Worm (Caenorhabditis elegans) whole organism, L1 larva: ENCODE data around the gene F52E10.4.

Experiments used
- C34B4.2 ChIP-seq: sonication (generic microtip); optimal IDR thresholded peaks from 2 replicates; lab custom pipeline; 2017; ENCODE audit warnings: mild to moderate bottlenecking, missing genetic modification characterization, missing compliant biosample characterization
- aha-1 ChIP-seq: fragments of 150-350 bp; optimal IDR thresholded peaks from 2 replicates; lab custom pipeline; 2014; ENCODE audit warnings: missing biosample characterization, missing genetic modification characterization
- ama-1 ChIP-seq: fragments of 150-350 bp; optimal IDR thresholded peaks from 2 replicates; lab custom pipeline; 2014
- blmp-1 ChIP-seq: fragments of 150-350 bp; optimal IDR thresholded peaks from 2 replicates; lab custom pipeline; 2014; ENCODE audit warnings: missing biosample characterization, missing genetic modification characterization
- ceh-63 ChIP-seq: fragments of 200-800 bp; sonication (Bioruptor generic); optimal IDR thresholded peaks from 2 replicates; lab custom pipeline; 2018; ENCODE audit warnings: mild to moderate bottlenecking, missing genetic modification characterization, missing compliant biosample characterization
- ces-1 ChIP-seq: fragments of 150-350 bp; optimal IDR thresholded peaks from 2 replicates; lab custom pipeline; 2014; ENCODE audit warnings: missing biosample characterization, missing genetic modification reagents, missing genetic modification characterization
- dpl-1 ChIP-seq, 3 experiments: fragments of 150-350 bp in 2 of 3; sonication (generic microtip) in 1 of 3; optimal IDR thresholded peaks; 2 replicates each; lab custom pipeline; 2014 to 2017; ENCODE audit warnings: missing biosample characterization in 3 of 3, missing genetic modification characterization in 3 of 3, missing genetic modification reagents in 3 of 3
- dsc-1 ChIP-seq: sonication (generic microtip); optimal IDR thresholded peaks from 2 replicates; lab custom pipeline; 2016; ENCODE audit warnings: mild to moderate bottlenecking, missing genetic modification characterization, missing compliant biosample characterization
- efl-1 ChIP-seq, 4 experiments: fragments of 150-350 bp; optimal IDR thresholded peaks in 3 of 4; peaks in 1 of 4; 1 replicate in 1 of 4; 2 replicates in 3 of 4; lab custom pipeline; 2014; ENCODE audit warnings: missing biosample characterization in 2 of 4, missing genetic modification characterization in 2 of 4, missing genetic modification reagents in 2 of 4
- efl-3 ChIP-seq: fragments of 200-800 bp; sonication (Bioruptor generic); optimal IDR thresholded peaks from 2 replicates; lab custom pipeline; 2018; ENCODE audit warnings: mild to moderate bottlenecking, missing genetic modification characterization, missing compliant biosample characterization
- elt-3 ChIP-seq, 6 experiments: fragments of 150-350 bp in 1 of 6; sonication (generic microtip); optimal IDR thresholded peaks; 2 replicates each; lab custom pipeline; 2017 to 2018; ENCODE audit warnings: missing biosample characterization in 6 of 6, missing genetic modification characterization in 6 of 6, inconsistent platforms in 1 of 6
- fkh-10 ChIP-seq: sonication (generic microtip); optimal IDR thresholded peaks from 2 replicates; lab custom pipeline; 2017; ENCODE audit warnings: missing biosample characterization, missing genetic modification reagents, missing genetic modification characterization
- fkh-4 ChIP-seq: sonication (generic microtip); optimal IDR thresholded peaks from 2 replicates; lab custom pipeline; 2016; ENCODE audit warnings: missing compliant biosample characterization, missing genetic modification characterization, borderline replicate concordance
- fkh-8 ChIP-seq: sonication (generic microtip); optimal IDR thresholded peaks from 2 replicates; lab custom pipeline; 2016; ENCODE audit warnings: mild to moderate bottlenecking, missing genetic modification characterization, missing compliant biosample characterization
- fos-1 ChIP-seq: fragments of 150-350 bp; optimal IDR thresholded peaks from 2 replicates; lab custom pipeline; 2014; ENCODE audit warnings: missing biosample characterization, missing genetic modification characterization
- grh-1 ChIP-seq: fragments of 200-800 bp; sonication (Bioruptor generic); IDR thresholded peaks from 2 replicates; pipeline ENCODE4 v1.3.6; 2022; ENCODE audit warnings: missing genetic modification reagents, missing genetic modification characterization, missing compliant biosample characterization
- hlh-17 ChIP-seq: fragments of 200-800 bp; sonication (Bioruptor generic); optimal IDR thresholded peaks from 2 replicates; lab custom pipeline; 2018; ENCODE audit warnings: missing genetic modification characterization, mild to moderate bottlenecking, missing compliant biosample characterization, moderate library complexity, borderline replicate concordance
- hlh-4 ChIP-seq: sonication (generic microtip); optimal IDR thresholded peaks from 2 replicates; lab custom pipeline; 2016; ENCODE audit warnings: mild to moderate bottlenecking, missing genetic modification characterization, missing compliant biosample characterization
- hpl-2 ChIP-seq: fragments of 150-350 bp; optimal IDR thresholded peaks from 2 replicates; lab custom pipeline; 2014; ENCODE audit warnings: missing biosample characterization, missing genetic modification reagents, missing genetic modification characterization
- irx-1 ChIP-seq: sonication (generic microtip); optimal IDR thresholded peaks from 2 replicates; lab custom pipeline; 2016; ENCODE audit warnings: missing genetic modification characterization, missing compliant biosample characterization
- lin-13 ChIP-seq: fragments of 150-350 bp; optimal IDR thresholded peaks from 2 replicates; lab custom pipeline; 2014; ENCODE audit warnings: missing biosample characterization, missing genetic modification reagents, missing genetic modification characterization
- lin-14 ChIP-seq: fragments of 200-800 bp; sonication (Bioruptor generic); optimal IDR thresholded peaks from 2 replicates; lab custom pipeline; 2018; ENCODE audit warnings: mild to moderate bottlenecking, missing genetic modification characterization, moderate library complexity, missing compliant biosample characterization
- lin-15B ChIP-seq: fragments of 150-350 bp; sonication (generic microtip); optimal IDR thresholded peaks from 3 replicates; lab custom pipeline; 2014; ENCODE audit warnings: missing biosample characterization, missing genetic modification characterization
- lin-35 ChIP-seq, 2 experiments: fragments of 150-350 bp; optimal IDR thresholded peaks; 2 replicates each; lab custom pipeline; 2014; ENCODE audit warnings: missing biosample characterization in 2 of 2, missing genetic modification characterization in 2 of 2, missing genetic modification reagents in 2 of 2
- lir-3 ChIP-seq: sonication (generic microtip); optimal IDR thresholded peaks from 2 replicates; lab custom pipeline; 2016; ENCODE audit warnings: mild to moderate bottlenecking, missing genetic modification characterization, moderate library complexity, missing compliant biosample characterization; ENCODE audit not compliant: poor library complexity
- lsy-2 ChIP-seq, 2 experiments: fragments of 150-350 bp; optimal IDR thresholded peaks; 2 replicates each; lab custom pipeline; 2014; ENCODE audit warnings: missing biosample characterization in 2 of 2, missing genetic modification characterization in 2 of 2
- mab-9 ChIP-seq: fragments of 200-800 bp; sonication (Bioruptor generic); IDR thresholded peaks from 2 replicates; pipeline ENCODE4 v1.3.6; 2022; ENCODE audit warnings: missing genetic modification reagents, missing genetic modification characterization, missing compliant biosample characterization
- mdl-1 ChIP-seq, 2 experiments: fragments of 150-350 bp; optimal IDR thresholded peaks; 2 replicates each; lab custom pipeline; 2014 to 2017; ENCODE audit warnings: missing biosample characterization in 2 of 2, missing genetic modification characterization in 2 of 2, inconsistent platforms in 1 of 2
- mef-2 ChIP-seq: fragments of 150-350 bp; optimal IDR thresholded peaks from 2 replicates; lab custom pipeline; 2014; ENCODE audit warnings: missing biosample characterization, missing genetic modification characterization
- mep-1 ChIP-seq: fragments of 150-350 bp; optimal IDR thresholded peaks from 2 replicates; lab custom pipeline; 2014; ENCODE audit warnings: missing biosample characterization, missing genetic modification characterization
- nhr-11 ChIP-seq: fragments of 150-350 bp; optimal IDR thresholded peaks from 2 replicates; lab custom pipeline; 2014; ENCODE audit warnings: missing biosample characterization, missing genetic modification characterization
- nhr-12 ChIP-seq: sonication (generic microtip); optimal IDR thresholded peaks from 2 replicates; lab custom pipeline; 2017; ENCODE audit warnings: missing biosample characterization, missing genetic modification characterization
- nhr-19 ChIP-seq: fragments of 200-800 bp; sonication (Bioruptor generic); conservative IDR thresholded peaks from 2 replicates; pipeline ENCODE4 v1.3.6; 2022; ENCODE audit warnings: missing genetic modification characterization, missing compliant biosample characterization
- nhr-47 ChIP-seq: sonication (generic microtip); optimal IDR thresholded peaks from 2 replicates; lab custom pipeline; 2016; ENCODE audit warnings: mild to moderate bottlenecking, missing genetic modification characterization, moderate library complexity, missing compliant biosample characterization
- nhr-71 ChIP-seq: sonication (generic microtip); optimal IDR thresholded peaks from 2 replicates; lab custom pipeline; 2016; ENCODE audit warnings: mild to moderate bottlenecking, missing genetic modification characterization, moderate library complexity, missing compliant biosample characterization
- nhr-77 ChIP-seq: fragments of 150-350 bp; optimal IDR thresholded peaks from 2 replicates; lab custom pipeline; 2014; ENCODE audit warnings: missing biosample characterization, missing genetic modification characterization
- nhr-90 ChIP-seq: sonication (generic microtip); optimal IDR thresholded peaks from 2 replicates; lab custom pipeline; 2016; ENCODE audit warnings: mild to moderate bottlenecking, missing genetic modification characterization, missing compliant biosample characterization; ENCODE audit not compliant: poor library complexity
- pag-3 ChIP-seq: sonication (generic microtip); optimal IDR thresholded peaks from 2 replicates; lab custom pipeline; 2017; ENCODE audit warnings: missing genetic modification characterization, mild to moderate bottlenecking, missing compliant biosample characterization, antibody characterized with exemption, borderline replicate concordance; ENCODE audit not compliant: insufficient read depth
- pax-3 ChIP-seq: fragments of 200-800 bp; sonication (Bioruptor generic); optimal IDR thresholded peaks from 2 replicates; lab custom pipeline; 2018; ENCODE audit warnings: mild to moderate bottlenecking, missing genetic modification characterization, moderate library complexity, missing compliant biosample characterization
- pqm-1 ChIP-seq: sonication (generic microtip); optimal IDR thresholded peaks from 3 replicates; lab custom pipeline; 2017; ENCODE audit warnings: missing biosample characterization, missing genetic modification characterization
- rnt-1 ChIP-seq: sonication (generic microtip); optimal IDR thresholded peaks from 2 replicates; lab custom pipeline; 2016; ENCODE audit warnings: mild to moderate bottlenecking, missing genetic modification characterization, moderate library complexity, missing compliant biosample characterization
- skn-1 ChIP-seq: fragments of 150-350 bp; optimal IDR thresholded peaks from 2 replicates; lab custom pipeline; 2014; ENCODE audit warnings: missing biosample characterization, missing genetic modification characterization
- snu-23 ChIP-seq: sonication (generic microtip); optimal IDR thresholded peaks from 2 replicates; lab custom pipeline; 2016; ENCODE audit warnings: missing genetic modification characterization, missing compliant biosample characterization
- unc-30 ChIP-seq: sonication (generic microtip); optimal IDR thresholded peaks from 2 replicates; lab custom pipeline; 2017; ENCODE audit warnings: missing biosample characterization, missing genetic modification characterization
- unc-62 ChIP-seq: fragments of 150-350 bp; optimal IDR thresholded peaks from 2 replicates; lab custom pipeline; 2014; ENCODE audit warnings: missing biosample characterization, missing genetic modification reagents, missing genetic modification characterization
- vab-15 ChIP-seq: sonication (generic microtip); optimal IDR thresholded peaks from 2 replicates; lab custom pipeline; 2017; ENCODE audit warnings: missing genotype, mild to moderate bottlenecking, missing genetic modification characterization, missing compliant biosample characterization
- zag-1 ChIP-seq: fragments of 150-350 bp; optimal IDR thresholded peaks from 2 replicates; lab custom pipeline; 2014; ENCODE audit warnings: missing biosample characterization, missing genetic modification characterization
- ztf-11 ChIP-seq, 2 experiments: sonication (generic microtip); optimal IDR thresholded peaks; 2 replicates each; lab custom pipeline; 2016 to 2017; ENCODE audit warnings: missing genetic modification characterization in 2 of 2, missing biosample characterization in 1 of 2, missing compliant biosample characterization in 1 of 2
- ztf-4 ChIP-seq: fragments of 150-350 bp; optimal IDR thresholded peaks from 2 replicates; lab custom pipeline; 2014; ENCODE audit warnings: missing biosample characterization, missing genetic modification characterization

Gene F52E10.4

DNA sequence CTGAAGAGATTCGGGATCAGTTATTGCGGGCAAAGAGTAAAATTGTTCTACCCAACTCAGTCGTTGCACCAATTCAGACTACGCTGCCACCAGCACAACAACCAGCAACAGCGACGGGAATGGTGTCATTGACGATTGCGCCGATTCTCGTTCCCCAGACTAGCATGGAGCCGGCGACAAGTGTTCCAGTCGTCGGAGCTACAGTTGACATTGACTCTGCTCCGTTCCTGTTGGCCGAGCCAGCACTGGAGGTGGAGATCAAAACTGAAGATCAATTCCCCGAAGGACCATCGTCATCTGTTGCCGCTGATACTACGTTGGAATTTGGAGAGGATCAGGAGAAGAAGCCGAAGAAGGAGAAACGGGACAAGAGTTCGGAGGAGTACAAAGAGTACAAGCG, 42.6 kb upstream of the F52E10.4 start:
- no peak for TF ChIP-seq ztf-4
- TF ChIP-seq snu-23 (GFP tag; lab: Kevin White, UChicago): no peak
- no peak for TF ChIP-seq grh-1 (GFP tag; lab: Robert Waterston, UW)
- no peak for TF ChIP-seq fkh-8 (tag; lab: Kevin White, UChicago)
- no peak for TF ChIP-seq C34B4.2 (tag; lab: Kevin White, UChicago)
- no peak for TF ChIP-seq ces-1 (GFP tag; lab: Kevin White, UChicago)
- TF ChIP-seq mef-2 (tag; lab: Kevin White, UChicago): no peak
- TF ChIP-seq fkh-4 (tag; lab: Kevin White, UChicago): no peak
- no peak for TF ChIP-seq skn-1 (tag; lab: Kevin White, UChicago)
- TF ChIP-seq mdl-1 (tag; optimal IDR thresholded peaks at IDR 0.05; lab: Kevin White, UChicago): no peak
- no peak for TF ChIP-seq zag-1 (tag; lab: Kevin White, UChicago)
- TF ChIP-seq lin-13 (GFP tag; lab: Kevin White, UChicago): no peak
- no peak for TF ChIP-seq fkh-10 (GFP tag; lab: Kevin White, UChicago)
- TF ChIP-seq rnt-1: no peak
- TF ChIP-seq unc-30 (tag; lab: Kevin White, UChicago): no peak
- TF ChIP-seq lsy-2 (tag; optimal IDR thresholded peaks at IDR 0.05; lab: Kevin White, UChicago): no peak

DNA sequence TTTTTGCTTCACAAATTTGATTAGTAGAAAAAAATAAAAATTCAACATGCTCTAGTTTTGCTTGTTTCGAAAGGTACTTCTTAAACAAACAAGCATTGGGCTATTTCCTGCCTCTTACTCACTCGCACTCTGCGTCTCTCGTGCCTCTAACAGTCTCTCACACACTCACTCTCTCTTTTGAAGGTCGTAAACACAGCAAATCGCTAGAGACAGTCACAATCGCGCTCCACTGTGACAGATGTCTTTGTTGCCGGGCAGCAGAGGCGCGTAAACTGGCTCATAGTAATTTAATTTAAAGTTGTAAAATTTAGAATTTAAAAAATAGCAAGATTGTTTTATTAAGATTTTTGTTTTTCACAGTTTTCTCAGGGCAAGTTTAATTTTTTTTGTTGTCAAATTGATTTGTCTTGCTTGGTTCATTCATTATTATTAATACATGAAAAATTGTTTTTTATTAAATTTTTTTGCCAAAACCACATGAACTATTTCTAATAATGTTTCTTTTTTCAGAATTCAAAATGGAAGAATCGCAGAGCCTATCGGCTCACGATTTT, 39.2 kb upstream of the F52E10.4 start, which contains the start of gene taf-3:
Gene taf-3 (plus strand): TSS at position 504 of the 554 bp plus-strand sequence.
- peak; percentile 5 for TF ChIP-seq nhr-77 (tag; lab: Kevin White, UChicago)
- peak; percentile 47 for TF ChIP-seq fos-1
- TF ChIP-seq nhr-47 (tag; lab: Kevin White, UChicago): peak; percentile 33
- no peak for TF ChIP-seq elt-3 (tag; optimal IDR thresholded peaks at IDR 0.05; lab: Kevin White, UChicago)
- TF ChIP-seq mdl-1 (tag; optimal IDR thresholded peaks at IDR 0.05; lab: Kevin White, UChicago): peak in 1 of 2 experiments; percentile 60
- TF ChIP-seq mef-2 (tag; lab: Kevin White, UChicago): no peak
- peak; percentile 34 for TF ChIP-seq mep-1 (tag; lab: Kevin White, UChicago)
- TF ChIP-seq hlh-4: no peak
- TF ChIP-seq nhr-71 (tag; lab: Kevin White, UChicago): peak; percentile 58
- TF ChIP-seq ces-1 (GFP tag; lab: Kevin White, UChicago): no peak
- no peak for TF ChIP-seq efl-3
- TF ChIP-seq lin-35 (GFP tag; optimal IDR thresholded peaks at IDR 0.05; lab: Kevin White, UChicago): peak; percentile 24 to 70
- TF ChIP-seq rnt-1: peak; percentile 62
- TF ChIP-seq pqm-1 (tag; lab: Kevin White, UChicago): no peak
- no peak for TF ChIP-seq nhr-11 (tag; lab: Kevin White, UChicago)
- TF ChIP-seq pax-3 (tag; lab: Kevin White, UChicago): no peak
- no peak for TF ChIP-seq vab-15 (tag; lab: Kevin White, UChicago)
- no peak for TF ChIP-seq ztf-11 (tag; optimal IDR thresholded peaks at IDR 0.05; lab: Kevin White, UChicago)
- no peak for TF ChIP-seq hpl-2 (GFP tag; lab: Kevin White, UChicago)
- TF ChIP-seq snu-23 (GFP tag; lab: Kevin White, UChicago): peak; percentile 57
- TF ChIP-seq skn-1 (tag; lab: Kevin White, UChicago): peak; percentile 36
- TF ChIP-seq nhr-90 (tag; lab: Kevin White, UChicago): no peak
- TF ChIP-seq unc-62 (GFP tag; lab: Kevin White, UChicago): no peak
- peak; percentile 30 to 68 for TF ChIP-seq efl-1 (optimal IDR thresholded peaks at IDR 0.05; lab: Kevin White, UChicago)
- TF ChIP-seq efl-1 (GFP tag; optimal IDR thresholded peaks at IDR 0.05 in 1 of 2; lab: Kevin White, UChicago): no peak
- no peak for TF ChIP-seq hlh-17
- TF ChIP-seq mab-9 (GFP tag; lab: Robert Waterston, UW): no peak
- no peak for TF ChIP-seq aha-1 (tag; lab: Kevin White, UChicago)
- no peak for TF ChIP-seq ama-1
- no peak for TF ChIP-seq nhr-12
- no peak for TF ChIP-seq ceh-63 (GFP tag; lab: Kevin White, UChicago)
- peak; percentile 26 for TF ChIP-seq lin-15B (tag; lab: Kevin White, UChicago)
- no peak for TF ChIP-seq unc-30 (tag; lab: Kevin White, UChicago)
- TF ChIP-seq irx-1: peak; percentile 20
- peak; percentile 82 for TF ChIP-seq lin-14 (GFP tag; lab: Kevin White, UChicago)
- TF ChIP-seq dpl-1 (GFP tag; optimal IDR thresholded peaks at IDR 0.05; lab: Kevin White, UChicago): peak in 2 of 3 experiments; percentile 46 to 52
- TF ChIP-seq lir-3 (tag; lab: Kevin White, UChicago): no peak
- peak; percentile 76 for TF ChIP-seq blmp-1 (tag; lab: Kevin White, UChicago)
- no peak for TF ChIP-seq nhr-19
- TF ChIP-seq pag-3 (tag; lab: Kevin White, UChicago): no peak
- TF ChIP-seq dsc-1 (tag; lab: Kevin White, UChicago): peak; percentile 9
